Fruit fly (Drosophila melanogaster) whole organism, embryonic: ENCODE results near the gene Utx.

ENCODE experiments used
- Ada2b ChIP-seq: fragments of 200-800 bp; sonication (Bioruptor generic); IDR thresholded peaks from 2 replicates; pipeline ENCODE4 v1.3.6; 2022; ENCODE audit warnings: missing biosample characterization, missing genetic modification characterization
- Atf-2 ChIP-seq: fragments of 200-800 bp; sonication (Bioruptor generic); optimal IDR thresholded peaks from 2 replicates; lab custom pipeline; 2016; ENCODE audit warnings: missing biosample characterization, missing genetic modification characterization
- B-H1 ChIP-seq: fragments of 200-800 bp; sonication (Bioruptor generic); IDR thresholded peaks from 3 replicates; pipeline ENCODE4 v1.3.6; 2022; ENCODE audit warnings: missing biosample characterization, missing genetic modification characterization
- CG10366 ChIP-seq: fragments of 200-800 bp; sonication (Bioruptor generic); IDR thresholded peaks from 2 replicates; pipeline ENCODE4 v1.3.6; 2022; ENCODE audit warnings: missing biosample characterization, missing genetic modification characterization
- CG11560 ChIP-seq: fragments of 200-800 bp; sonication (Bioruptor generic); IDR thresholded peaks from 3 replicates; pipeline ENCODE4 v1.3.6; 2022; ENCODE audit warnings: missing biosample characterization, missing genetic modification characterization
- CG11723 ChIP-seq: fragments of 200-800 bp; sonication (Bioruptor generic); optimal IDR thresholded peaks from 2 replicates; lab custom pipeline; 2017; ENCODE audit warnings: missing biosample characterization, mild to moderate bottlenecking, missing genetic modification characterization
- CG12744 ChIP-seq: fragments of 200-800 bp; sonication (Bioruptor generic); optimal IDR thresholded peaks from 2 replicates; lab custom pipeline; 2016; ENCODE audit warnings: missing biosample characterization, missing genetic modification characterization
- CG14965 ChIP-seq: fragments of 200-800 bp; sonication (Bioruptor generic); optimal IDR thresholded peaks from 2 replicates; lab custom pipeline; 2016; ENCODE audit warnings: missing biosample characterization, missing genetic modification characterization, borderline replicate concordance
- CG15073 ChIP-seq: fragments of 200-800 bp; sonication (Bioruptor generic); optimal IDR thresholded peaks from 2 replicates; lab custom pipeline; 2016; ENCODE audit warnings: missing biosample characterization, missing genetic modification characterization
- CG15479 ChIP-seq: fragments of 200-800 bp; sonication (Bioruptor generic); optimal IDR thresholded peaks from 3 replicates; lab custom pipeline; 2019; ENCODE audit warnings: missing biosample characterization, mild to moderate bottlenecking, missing genetic modification characterization, moderate library complexity
- CG18262 ChIP-seq: fragments of 200-800 bp; optimal IDR thresholded peaks from 3 replicates; lab custom pipeline; 2019; ENCODE audit warnings: missing biosample characterization, mild to moderate bottlenecking, missing genetic modification characterization, moderate library complexity
- CG18599 ChIP-seq: fragments of 200-800 bp; sonication (Bioruptor generic); optimal IDR thresholded peaks from 3 replicates; lab custom pipeline; 2017; ENCODE audit warnings: missing biosample characterization, missing genetic modification characterization, mild to moderate bottlenecking, moderate library complexity, missing genetic modification reagents
- CG2202 ChIP-seq: fragments of 200-800 bp; sonication (Bioruptor generic); optimal IDR thresholded peaks from 2 replicates; lab custom pipeline; 2018; ENCODE audit warnings: missing biosample characterization, mild to moderate bottlenecking, missing genetic modification characterization
- CG32772 ChIP-seq: fragments of 200-800 bp; sonication (Bioruptor generic); IDR thresholded peaks from 2 replicates; pipeline ENCODE4 v1.3.6; 2022; ENCODE audit warnings: missing biosample characterization, missing genetic modification characterization
- CG3838 ChIP-seq: fragments of 200-800 bp; sonication (Bioruptor generic); optimal IDR thresholded peaks from 3 replicates; lab custom pipeline; 2016; ENCODE audit warnings: missing biosample characterization, missing genetic modification characterization
- CG4360 ChIP-seq: fragments of 200-800 bp; sonication (Bioruptor generic); IDR thresholded peaks from 2 replicates; pipeline ENCODE4 v1.3.6; 2022; ENCODE audit warnings: missing biosample characterization, missing genetic modification characterization
- CG6765 ChIP-seq: fragments of 200-800 bp; sonication (Bioruptor generic); optimal IDR thresholded peaks from 3 replicates; lab custom pipeline; 2017; ENCODE audit warnings: missing biosample characterization, mild to moderate bottlenecking, missing genetic modification characterization
- CG8290 ChIP-seq, 3 experiments: fragments of 200-800 bp; sonication (Bioruptor generic); optimal IDR thresholded peaks; 2 replicates each; lab custom pipeline; 2016 to 2019; ENCODE audit warnings: missing biosample characterization in 3 of 3, missing genetic modification characterization in 3 of 3, mild to moderate bottlenecking in 2 of 3, moderate library complexity in 1 of 3
- Dip2 ChIP-seq: fragments of 200-800 bp; sonication (Bioruptor generic); IDR thresholded peaks from 2 replicates; pipeline ENCODE4 v1.3.6; 2022; ENCODE audit warnings: missing biosample characterization, missing genetic modification characterization
- Fer1 ChIP-seq: fragments of 200-800 bp; sonication (Bioruptor generic); optimal IDR thresholded peaks from 2 replicates; lab custom pipeline; 2017; ENCODE audit warnings: missing biosample characterization, mild to moderate bottlenecking, missing genetic modification characterization
- Gsc ChIP-seq: fragments of 200-800 bp; sonication (Bioruptor generic); IDR thresholded peaks from 2 replicates; pipeline ENCODE4 v1.3.6; 2022; ENCODE audit warnings: missing biosample characterization, missing genetic modification characterization
- Hr78 ChIP-seq, 2 experiments: fragments of 200-800 bp in 1 of 2; fragments of >200 bp in 1 of 2; sonication (Bioruptor generic) in 1 of 2; optimal IDR thresholded peaks; 2 replicates each; lab custom pipeline; 2017 to 2019; ENCODE audit warnings: missing biosample characterization in 2 of 2, missing genetic modification characterization in 2 of 2, mild to moderate bottlenecking in 1 of 2, moderate library complexity in 1 of 2
- Mrtf ChIP-seq: fragments of 200-800 bp; sonication (Bioruptor generic); IDR thresholded peaks from 3 replicates; pipeline ENCODE4 v1.3.6; 2022; ENCODE audit warnings: missing biosample characterization, missing genetic modification characterization
- Opbp ChIP-seq: fragments of 200-800 bp; sonication (Bioruptor generic); IDR thresholded peaks from 3 replicates; pipeline ENCODE4 v1.3.6; 2022; ENCODE audit warnings: missing biosample characterization, missing genetic modification characterization; ENCODE audit not compliant: partially characterized antibody
- Sox102F ChIP-seq: fragments of 200-800 bp; sonication (Bioruptor generic); optimal IDR thresholded peaks from 2 replicates; lab custom pipeline; 2018; ENCODE audit warnings: missing biosample characterization, mild to moderate bottlenecking, missing genetic modification characterization, moderate library complexity
- ap ChIP-seq: fragments of 200-800 bp; sonication (Bioruptor generic); IDR thresholded peaks from 2 replicates; pipeline ENCODE4 v1.3.6; 2022; ENCODE audit warnings: missing biosample characterization, missing genetic modification characterization
- ase ChIP-seq: fragments of 200-800 bp; sonication (Bioruptor generic); IDR thresholded peaks from 3 replicates; pipeline ENCODE4 v1.3.6; 2022; ENCODE audit warnings: missing biosample characterization, missing genetic modification characterization
- bcd ChIP-seq: fragments of 200-800 bp; sonication (Bioruptor generic); optimal IDR thresholded peaks from 2 replicates; lab custom pipeline; 2017; ENCODE audit warnings: missing biosample characterization, mild to moderate bottlenecking, missing genetic modification characterization
- cg ChIP-seq: fragments of 200-800 bp; sonication (Bioruptor generic); optimal IDR thresholded peaks from 3 replicates; lab custom pipeline; 2019; ENCODE audit warnings: missing biosample characterization, mild to moderate bottlenecking, missing genetic modification characterization, moderate library complexity
- dati ChIP-seq: fragments of 200-800 bp; sonication (Bioruptor generic); IDR thresholded peaks from 2 replicates; pipeline ENCODE4 v1.3.6; 2022; ENCODE audit warnings: missing biosample characterization, missing genetic modification characterization
- dimm ChIP-seq: fragments of 200-800 bp; sonication (Bioruptor generic); IDR thresholded peaks from 2 replicates; pipeline ENCODE4 v1.3.6; 2022; ENCODE audit warnings: missing biosample characterization, missing genetic modification characterization
- esg ChIP-seq: fragments of 200-800 bp; sonication (Bioruptor generic); conservative IDR thresholded peaks from 2 replicates; pipeline ENCODE4 v1.3.6; 2022; ENCODE audit warnings: missing biosample characterization, missing genetic modification characterization
- exex ChIP-seq: fragments of 200-800 bp; sonication (Bioruptor generic); optimal IDR thresholded peaks from 4 replicates; lab custom pipeline; 2018; ENCODE audit warnings: missing biosample characterization, mild to moderate bottlenecking, missing genetic modification characterization, moderate library complexity
- fd102C ChIP-seq: fragments of 200-800 bp; sonication (Bioruptor generic); optimal IDR thresholded peaks from 2 replicates; lab custom pipeline; 2018; ENCODE audit warnings: missing biosample characterization, mild to moderate bottlenecking, missing genetic modification characterization, moderate library complexity
- gcm2 ChIP-seq: fragments of 200-800 bp; sonication (Bioruptor generic); optimal IDR thresholded peaks from 2 replicates; lab custom pipeline; 2016; ENCODE audit warnings: missing biosample characterization, missing genetic modification characterization
- grau ChIP-seq: fragments of 200-800 bp; optimal IDR thresholded peaks from 3 replicates; lab custom pipeline; 2019; ENCODE audit warnings: missing biosample characterization, mild to moderate bottlenecking, missing genetic modification characterization, moderate library complexity
- hbn ChIP-seq: fragments of 200-800 bp; sonication (Bioruptor generic); IDR thresholded peaks from 2 replicates; pipeline ENCODE4 v1.3.6; 2022; ENCODE audit warnings: missing biosample characterization, missing genetic modification characterization; ENCODE audit not compliant: partially characterized antibody
- ind ChIP-seq: fragments of 200-800 bp; sonication (Bioruptor generic); optimal IDR thresholded peaks from 3 replicates; lab custom pipeline; 2016; ENCODE audit warnings: missing biosample characterization, missing genetic modification characterization
- lab ChIP-seq: fragments of 200-800 bp; sonication (Bioruptor generic); optimal IDR thresholded peaks from 3 replicates; lab custom pipeline; 2017; ENCODE audit warnings: missing biosample characterization, missing genetic modification characterization, mild to moderate bottlenecking, moderate library complexity, missing genetic modification reagents
- lilli ChIP-seq: fragments of 200-800 bp; sonication (Bioruptor generic); optimal IDR thresholded peaks from 3 replicates; lab custom pipeline; 2016; ENCODE audit warnings: missing biosample characterization, missing genetic modification characterization
- mirr ChIP-seq: fragments of 200-800 bp; sonication (Bioruptor generic); optimal IDR thresholded peaks from 3 replicates; lab custom pipeline; 2018; ENCODE audit warnings: missing biosample characterization, mild to moderate bottlenecking, missing genetic modification characterization
- org-1 ChIP-seq: fragments of 200-800 bp; sonication (Bioruptor generic); optimal IDR thresholded peaks from 2 replicates; lab custom pipeline; 2017; ENCODE audit warnings: missing biosample characterization, missing genetic modification characterization
- p53 ChIP-seq: fragments of 200-800 bp; sonication (Bioruptor generic); optimal IDR thresholded peaks from 2 replicates; lab custom pipeline; 2016; ENCODE audit warnings: missing biosample characterization, missing genetic modification characterization
- salm ChIP-seq: fragments of 200-800 bp; sonication (Bioruptor generic); optimal IDR thresholded peaks from 2 replicates; lab custom pipeline; 2018; ENCODE audit warnings: missing biosample characterization, mild to moderate bottlenecking, missing genetic modification characterization
- sd ChIP-seq: fragments of 200-800 bp; sonication (Bioruptor generic); optimal IDR thresholded peaks from 3 replicates; lab custom pipeline; 2018; ENCODE audit warnings: missing biosample characterization, mild to moderate bottlenecking, missing genetic modification characterization, moderate library complexity
- seq ChIP-seq: fragments of 200-800 bp; sonication (Bioruptor generic); IDR thresholded peaks from 2 replicates; pipeline ENCODE4 v1.3.6; 2022; ENCODE audit warnings: missing biosample characterization, missing genetic modification characterization
- sug ChIP-seq: fragments of 200-800 bp; optimal IDR thresholded peaks from 2 replicates; lab custom pipeline; 2019; ENCODE audit warnings: missing biosample characterization, mild to moderate bottlenecking, missing genetic modification characterization, moderate library complexity
- wek ChIP-seq: fragments of 200-800 bp; sonication (Bioruptor generic); optimal IDR thresholded peaks from 3 replicates; lab custom pipeline; 2018; ENCODE audit warnings: missing biosample characterization, mild to moderate bottlenecking, missing genetic modification characterization, moderate library complexity
- zen2 ChIP-seq: fragments of 200-800 bp; sonication (Bioruptor generic); IDR thresholded peaks from 3 replicates; pipeline ENCODE4 v1.3.6; 2022; ENCODE audit warnings: missing biosample characterization, missing genetic modification characterization; ENCODE audit not compliant: partially characterized antibody

Utx gene

DNA sequence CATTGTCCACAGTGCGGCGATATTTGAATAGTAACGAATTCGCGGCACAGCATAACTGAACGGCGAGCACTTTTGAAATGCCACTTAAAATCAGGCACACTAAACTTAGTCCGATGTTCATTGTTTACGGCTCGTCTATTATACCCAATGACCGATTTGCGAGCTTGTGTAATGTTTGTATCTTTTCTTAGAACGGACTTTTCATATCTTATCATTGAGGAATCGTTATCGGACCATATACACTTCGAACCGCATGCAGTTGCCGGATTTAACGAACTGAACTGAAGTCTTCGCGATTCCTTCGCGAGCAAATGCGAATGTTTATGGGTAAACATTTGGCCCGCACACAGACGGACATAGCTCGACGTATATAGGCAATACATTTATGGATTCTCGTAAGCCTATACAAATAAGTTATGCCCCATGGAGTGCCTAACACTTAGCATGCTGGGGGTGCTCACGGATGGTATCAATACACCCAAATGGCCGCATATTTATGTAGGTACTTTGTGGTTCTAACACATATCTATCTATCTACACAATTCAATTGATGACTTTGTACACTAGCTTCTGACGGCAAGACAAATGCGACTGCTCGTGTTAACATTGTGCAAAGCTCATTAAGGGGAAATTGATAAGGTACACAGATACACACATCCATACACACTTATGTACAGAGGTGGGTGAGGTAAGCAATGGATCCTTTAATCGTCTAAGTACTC is 40.7 kb downstream of the Utx start, which contains the start of gene mthl15 (continued):
- TF ChIP-seq Mrtf (GFP tag; lab: Robert Waterston, UW) (no peak), CG2202 (tag; lab: Kevin White, UChicago) (no peak), exex (tag; lab: Kevin White, UChicago) (peak; percentile 95), CG14965 (GFP tag; lab: Kevin White, UChicago) (no peak), hbn (GFP tag; lab: Robert Waterston, UW) (no peak), Opbp (no peak), Fer1 (GFP tag; lab: Kevin White, UChicago) (peak; percentile 19), B-H1 (GFP tag; lab: Robert Waterston, UW) (no peak), Sox102F (GFP tag; lab: Kevin White, UChicago) (no peak), dimm (GFP tag; lab: Robert Waterston, UW) (no peak), sug (peak; percentile 94), Atf-2 (GFP tag; lab: Kevin White, UChicago) (no peak), CG3838 (GFP tag; lab: Kevin White, UChicago) (no peak), CG15073 (GFP tag; lab: Kevin White, UChicago) (no peak), CG8290 (GFP tag; optimal IDR thresholded peaks at IDR 0.05; lab: Kevin White, UChicago) (no peak), CG8290 (tag; optimal IDR thresholded peaks at IDR 0.05; lab: Kevin White, UChicago) (peak in 1 of 2 experiments; percentile 44), CG4360 (GFP tag; lab: Robert Waterston, UW) (no peak), CG11723 (GFP tag; lab: Kevin White, UChicago) (peak; percentile 19), gcm2 (GFP tag; lab: Kevin White, UChicago) (no peak), grau (tag; lab: Kevin White, UChicago) (no peak), CG11560 (tag; lab: Robert Waterston, UW) (no peak), ap (GFP tag; lab: Robert Waterston, UW) (no peak), seq (GFP tag; lab: Robert Waterston, UW) (no peak), mirr (GFP tag; lab: Kevin White, UChicago) (peak; percentile 95), CG18599 (GFP tag; lab: Kevin White, UChicago) (no peak), fd102C (no peak), sd (tag; lab: Kevin White, UChicago) (peak; percentile 52), Ada2b (GFP tag; lab: Robert Waterston, UW) (no peak), ind (no peak), dati (no peak), cg (GFP tag; lab: Kevin White, UChicago) (peak; percentile 68), Gsc (GFP tag; lab: Robert Waterston, UW) (no peak), lilli (GFP tag; lab: Kevin White, UChicago) (no peak), CG15479 (GFP tag; lab: Kevin White, UChicago) (peak; percentile 69), CG32772 (GFP tag; lab: Robert Waterston, UW) (no peak), esg (GFP tag; lab: Robert Waterston, UW) (no peak), p53 (GFP tag; lab: Kevin White, UChicago) (no peak), zen2 (GFP tag; lab: Robert Waterston, UW) (no peak), CG12744 (GFP tag; lab: Kevin White, UChicago) (no peak), org-1 (GFP tag; lab: Kevin White, UChicago) (no peak), CG6765 (peak; percentile 34), CG18262 (tag; lab: Kevin White, UChicago) (no peak), Dip2 (no peak), bcd (GFP tag; lab: Kevin White, UChicago) (no peak), ase (no peak), Hr78 (GFP tag; optimal IDR thresholded peaks at IDR 0.05; lab: Kevin White, UChicago) (no peak), wek (GFP tag; lab: Kevin White, UChicago) (peak; percentile 48), lab (no peak), salm (tag; lab: Kevin White, UChicago) (peak; percentile 29), CG10366 (no peak)
